Fruit fly (Drosophila melanogaster) S2 (cell line): ENCODE results near the gene MtnB.

Experiments
- CG8478 ChIP-seq: fragments of >200 bp; optimal IDR thresholded peaks from 2 replicates; lab custom pipeline; 2018
- CTCF ChIP-seq, 2 experiments: fragments of >200 bp; optimal IDR thresholded peaks; 2 replicates each; lab custom pipeline; 2018

MtnB gene

dm6 chr3R:20503646-20504045 lies at the start of gene MtnB:
Gene MtnB (minus strand): TSS chr3R:20503746.
- TF ChIP-seq CTCF (optimal IDR thresholded peaks at IDR 0.05; lab: Kevin White, UChicago) (no peak), CG8478 (lab: Kevin White, UChicago) (no peak)

- no peak for TF ChIP-seq CTCF (optimal IDR thresholded peaks at IDR 0.05; lab: Kevin White, UChicago)
- TF ChIP-seq CG8478 (lab: Kevin White, UChicago): no peak
Measured at dm6 chr3R:20552093-20552492, 48.5 kb upstream of the MtnB start, which contains the start of gene Stat92E. Gene Stat92E (minus strand): TSS chr3R:20552311.

DNA sequence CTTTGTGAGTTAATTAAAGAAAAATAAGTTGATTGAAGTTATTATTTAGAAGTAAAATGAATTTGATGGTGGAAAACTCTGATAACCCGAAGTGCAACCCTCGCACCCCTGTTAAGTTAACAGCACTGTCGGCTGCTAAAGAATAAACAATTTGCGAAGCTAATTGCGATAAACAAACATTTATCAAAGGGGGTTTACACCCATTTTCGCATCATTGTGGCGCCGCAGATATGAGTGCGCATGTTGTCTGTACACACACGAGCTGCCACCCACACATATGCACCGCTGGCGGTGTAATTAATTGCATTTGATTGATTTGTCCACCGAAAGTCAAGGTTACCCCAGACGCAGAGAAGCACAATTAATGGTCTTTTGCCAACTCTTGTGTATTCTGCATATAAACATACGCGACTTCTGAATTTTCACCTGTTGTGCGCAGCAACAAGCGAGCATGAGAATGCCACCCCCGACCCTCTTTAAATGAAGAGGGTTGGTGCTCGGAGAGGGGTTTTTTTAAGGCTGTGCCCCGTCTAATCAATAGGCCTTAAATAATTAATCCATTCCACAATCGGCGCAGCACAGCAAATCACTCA lies 48.0 kb upstream of the MtnB start:
- no peak for TF ChIP-seq CG8478 (lab: Kevin White, UChicago)
- TF ChIP-seq CTCF (optimal IDR thresholded peaks at IDR 0.05; lab: Kevin White, UChicago): no peak

dm6 chr3R:20550632-20551486 lies 47.3 kb upstream of the MtnB start:
- TF ChIP-seq CG8478 (lab: Kevin White, UChicago) (no peak), CTCF (optimal IDR thresholded peaks at IDR 0.05; lab: Kevin White, UChicago) (peak in 1 of 2 experiments; percentile 19)

dm6 chr3R:20549855-20550603 lies 46.5 kb upstream of the MtnB start:
- TF ChIP-seq CG8478 (lab: Kevin White, UChicago): no peak

DNA sequence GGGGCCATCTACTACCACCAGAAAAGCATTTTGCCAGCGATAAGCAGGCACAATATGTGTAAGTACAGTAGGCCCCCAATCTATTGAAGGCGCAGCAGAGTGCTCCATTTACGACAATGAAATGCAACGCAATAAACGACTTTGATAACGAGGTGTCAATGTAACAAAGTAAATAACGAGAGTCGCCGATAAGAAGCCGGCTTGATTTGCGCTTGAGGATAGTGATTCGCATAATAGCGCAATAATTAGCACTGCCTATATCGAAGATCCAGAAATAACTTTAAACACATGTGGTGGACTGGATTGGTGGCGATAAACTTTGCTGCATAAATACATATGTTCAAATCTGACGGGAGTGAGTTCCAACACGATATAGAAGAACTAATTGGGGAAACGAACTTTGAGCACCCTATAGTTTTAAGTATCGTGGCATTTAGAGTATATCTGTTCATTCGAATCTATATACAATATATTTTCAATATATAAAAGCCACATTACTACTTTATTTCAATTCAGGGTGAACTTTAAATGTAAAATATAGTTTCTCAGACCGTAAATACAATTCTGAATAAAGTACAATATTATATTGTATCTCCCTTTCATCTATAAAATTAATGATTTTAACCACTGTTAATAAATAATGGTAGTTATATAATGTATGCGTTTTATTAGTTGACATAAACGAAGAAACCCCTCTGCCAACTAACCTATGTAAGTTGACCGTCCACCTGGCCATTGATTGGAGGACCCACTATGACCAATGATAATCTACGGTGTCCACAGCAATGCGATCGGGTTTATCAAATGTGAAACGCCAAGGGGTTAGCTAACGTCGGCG lies 45.7 kb upstream of the MtnB start:
- TF ChIP-seq CTCF (optimal IDR thresholded peaks at IDR 0.05; lab: Kevin White, UChicago) (no peak), CG8478 (lab: Kevin White, UChicago) (no peak)

DNA sequence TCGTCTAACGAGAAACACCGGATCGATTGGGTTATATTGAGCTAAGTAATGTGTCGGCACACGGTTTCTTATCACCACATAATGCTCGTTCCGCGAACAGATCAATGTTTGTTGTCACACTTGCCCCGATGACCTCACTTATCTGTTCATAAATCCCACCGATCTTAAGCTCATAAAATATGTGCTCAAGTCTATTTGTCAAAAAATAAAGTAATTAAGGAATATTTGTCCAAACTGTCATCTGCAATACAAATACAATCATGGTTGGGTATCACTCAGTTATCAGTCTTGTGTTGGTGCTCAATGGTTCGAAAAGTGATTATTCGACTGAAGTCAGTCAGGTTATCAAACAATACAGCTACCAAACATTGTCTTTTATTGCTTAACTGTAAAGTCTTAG lies 44.7 kb upstream of the MtnB start:
- TF ChIP-seq CG8478 (lab: Kevin White, UChicago) (no peak), CTCF (optimal IDR thresholded peaks at IDR 0.05; lab: Kevin White, UChicago) (no peak)

- TF ChIP-seq CTCF (optimal IDR thresholded peaks at IDR 0.05; lab: Kevin White, UChicago) (no peak), CG8478 (lab: Kevin White, UChicago) (no peak)
Measured at dm6 chr3R:20547758-20548157, 44.2 kb upstream of the MtnB start.

dm6 chr3R:20546662-20547620 lies 43.4 kb upstream of the MtnB start:
- TF ChIP-seq CTCF (optimal IDR thresholded peaks at IDR 0.05; lab: Kevin White, UChicago) (no peak), CG8478 (lab: Kevin White, UChicago) (no peak)

- no peak for TF ChIP-seq CG8478 (lab: Kevin White, UChicago)
- no peak for TF ChIP-seq CTCF (optimal IDR thresholded peaks at IDR 0.05; lab: Kevin White, UChicago)
Measured at dm6 chr3R:20545678-20546077, 42.1 kb upstream of the MtnB start.

DNA sequence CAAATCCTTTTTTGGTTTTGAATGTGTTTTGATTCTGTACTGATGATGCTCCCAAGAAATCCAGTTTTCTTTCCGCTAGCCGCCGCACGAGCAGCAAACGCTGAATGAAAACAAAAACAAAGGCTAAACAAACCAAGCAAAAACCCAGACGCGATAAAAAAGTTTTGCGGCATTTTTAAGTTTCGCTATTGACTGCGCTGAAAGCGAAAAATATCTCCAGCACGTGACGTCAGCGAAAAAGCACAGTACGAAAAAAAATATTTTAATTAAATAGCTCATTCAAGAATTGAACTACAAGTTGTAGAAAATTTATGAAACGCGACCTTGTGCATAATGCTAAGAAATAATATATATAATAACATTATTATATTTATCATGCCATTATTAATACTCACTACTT lies 41.4 kb upstream of the MtnB start:
- no peak for TF ChIP-seq CG8478 (lab: Kevin White, UChicago)
- no peak for TF ChIP-seq CTCF (optimal IDR thresholded peaks at IDR 0.05; lab: Kevin White, UChicago)

DNA sequence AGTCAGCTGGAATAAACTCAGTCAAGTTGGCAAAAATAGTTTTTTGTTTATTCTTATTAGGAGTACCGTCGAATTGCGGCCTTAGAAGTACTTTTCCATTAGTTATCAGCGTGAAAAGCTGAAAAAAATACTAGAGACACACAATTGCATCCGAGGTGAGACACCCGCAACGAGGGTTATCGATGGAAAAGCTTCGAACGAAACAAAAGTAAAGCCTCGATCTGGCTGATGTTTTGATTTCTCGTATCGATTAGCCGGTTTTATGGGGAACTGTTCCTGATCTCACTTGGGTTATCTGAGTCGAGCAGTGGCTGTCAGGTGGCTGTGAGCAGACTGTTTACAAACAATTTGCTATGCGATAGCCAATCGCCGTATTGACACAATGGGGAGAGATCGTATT lies 40.2 kb upstream of the MtnB start:
- TF ChIP-seq CTCF (optimal IDR thresholded peaks at IDR 0.05; lab: Kevin White, UChicago) (no peak), CG8478 (lab: Kevin White, UChicago) (no peak)

- TF ChIP-seq CTCF (optimal IDR thresholded peaks at IDR 0.05; lab: Kevin White, UChicago): no peak
- TF ChIP-seq CG8478 (lab: Kevin White, UChicago): no peak
Measured at dm6 chr3R:20543220-20543619, 39.7 kb upstream of the MtnB start.
